Fruit fly (Drosophila melanogaster) whole organism, embryonic: ENCODE data around the gene CG18135.

Experiments used
- Antp ChIP-seq: fragments of 200-800 bp; sonication (Bioruptor generic); optimal IDR thresholded peaks from 3 replicates; lab custom pipeline; 2016; ENCODE audit warnings: missing biosample characterization, missing genetic modification characterization
- Asciz ChIP-seq: fragments of 200-800 bp; sonication (Bioruptor generic); optimal IDR thresholded peaks from 2 replicates; lab custom pipeline; 2017; ENCODE audit warnings: missing biosample characterization, mild to moderate bottlenecking, missing genetic modification characterization, missing genetic modification reagents
- Awh ChIP-seq: fragments of 200-800 bp; sonication (Bioruptor generic); IDR thresholded peaks from 2 replicates; pipeline ENCODE4, ENCODE4 v1.3.6; 2022; ENCODE audit warnings: missing biosample characterization, missing genetic modification characterization
- B-H1 ChIP-seq: fragments of 200-800 bp; sonication (Bioruptor generic); IDR thresholded peaks from 3 replicates; pipeline ENCODE4 v1.3.6; 2022; ENCODE audit warnings: missing biosample characterization, missing genetic modification characterization
- Blimp-1 ChIP-seq: fragments of 200-800 bp; sonication (Bioruptor generic); optimal IDR thresholded peaks from 3 replicates; lab custom pipeline; 2018; ENCODE audit warnings: missing biosample characterization, missing genetic modification characterization, mild to moderate bottlenecking, moderate library complexity, missing genetic modification reagents
- Bteb2 ChIP-seq: fragments of 200-800 bp; sonication (Bioruptor generic); optimal IDR thresholded peaks from 2 replicates; lab custom pipeline; 2016; ENCODE audit warnings: missing biosample characterization, missing genetic modification characterization
- CG14860 ChIP-seq: fragments of 200-800 bp; sonication (Bioruptor generic); IDR thresholded peaks from 3 replicates; pipeline ENCODE4 v1.3.6; 2022; ENCODE audit warnings: missing biosample characterization, missing genetic modification characterization; ENCODE audit not compliant: partially characterized antibody
- CG14965 ChIP-seq: fragments of 200-800 bp; sonication (Bioruptor generic); optimal IDR thresholded peaks from 2 replicates; lab custom pipeline; 2016; ENCODE audit warnings: missing biosample characterization, missing genetic modification characterization, borderline replicate concordance
- CG1602 ChIP-seq: fragments of 200-800 bp; sonication (Bioruptor generic); optimal IDR thresholded peaks from 3 replicates; lab custom pipeline; 2016; ENCODE audit warnings: missing biosample characterization, missing genetic modification characterization
- CG17186 ChIP-seq: fragments of 200-800 bp; sonication (Bioruptor generic); optimal IDR thresholded peaks from 3 replicates; lab custom pipeline; 2017; ENCODE audit warnings: missing biosample characterization, missing genetic modification reagents, missing genetic modification characterization
- CG18011 ChIP-seq: fragments of 200-800 bp; sonication (Bioruptor generic); optimal IDR thresholded peaks from 2 replicates; lab custom pipeline; 2017; ENCODE audit warnings: missing biosample characterization, missing genetic modification characterization, mild to moderate bottlenecking, moderate library complexity, missing genotype
- CG2202 ChIP-seq: fragments of 200-800 bp; sonication (Bioruptor generic); optimal IDR thresholded peaks from 2 replicates; lab custom pipeline; 2018; ENCODE audit warnings: missing biosample characterization, mild to moderate bottlenecking, missing genetic modification characterization
- CG31388 ChIP-seq: fragments of 200-800 bp; sonication (Bioruptor generic); optimal IDR thresholded peaks from 2 replicates; lab custom pipeline; 2016; ENCODE audit warnings: missing biosample characterization, missing genetic modification characterization
- CG32532 ChIP-seq: fragments of 200-800 bp; sonication (Bioruptor generic); IDR thresholded peaks from 2 replicates; pipeline ENCODE4 v1.3.6; 2022; ENCODE audit warnings: missing biosample characterization, missing genetic modification characterization
- CG33557 ChIP-seq: fragments of 200-800 bp; sonication (Bioruptor generic); optimal IDR thresholded peaks from 2 replicates; lab custom pipeline; 2019; ENCODE audit warnings: missing biosample characterization, mild to moderate bottlenecking, missing genetic modification characterization, moderate library complexity
- CG4707 ChIP-seq: fragments of 200-800 bp; sonication (Bioruptor generic); optimal IDR thresholded peaks from 2 replicates; lab custom pipeline; 2018; ENCODE audit warnings: missing biosample characterization, mild to moderate bottlenecking, missing genetic modification characterization, moderate library complexity
- CG5180 ChIP-seq: fragments of 200-800 bp; sonication (Bioruptor generic); optimal IDR thresholded peaks from 3 replicates; lab custom pipeline; 2017; ENCODE audit warnings: missing biosample characterization, missing genetic modification characterization, mild to moderate bottlenecking, moderate library complexity, missing genetic modification reagents
- CG6813 ChIP-seq: fragments of 200-800 bp; sonication (Bioruptor generic); optimal IDR thresholded peaks from 2 replicates; lab custom pipeline; 2017; ENCODE audit warnings: missing biosample characterization, missing genetic modification characterization, mild to moderate bottlenecking, moderate library complexity, missing genetic modification reagents
- CG7839 ChIP-seq: fragments of 200-800 bp; sonication (Bioruptor generic); optimal IDR thresholded peaks from 3 replicates; lab custom pipeline; 2018; ENCODE audit warnings: missing biosample characterization, mild to moderate bottlenecking, missing genetic modification characterization, moderate library complexity
- CG8924 ChIP-seq: fragments of 200-800 bp; optimal IDR thresholded peaks from 3 replicates; lab custom pipeline; 2019; ENCODE audit warnings: missing biosample characterization, mild to moderate bottlenecking, missing genetic modification characterization, moderate library complexity
- CG9609 ChIP-seq: fragments of 200-800 bp; sonication (Bioruptor generic); optimal IDR thresholded peaks from 3 replicates; lab custom pipeline; 2016; ENCODE audit warnings: missing biosample characterization, missing genetic modification characterization
- Fer2 ChIP-seq: fragments of 200-800 bp; sonication (Bioruptor generic); optimal IDR thresholded peaks from 2 replicates; lab custom pipeline; 2018; ENCODE audit warnings: missing biosample characterization, mild to moderate bottlenecking, missing genetic modification characterization, moderate library complexity
- HHEX ChIP-seq: fragments of 200-800 bp; sonication (Bioruptor generic); optimal IDR thresholded peaks from 3 replicates; lab custom pipeline; 2017; ENCODE audit warnings: missing biosample characterization, mild to moderate bottlenecking, missing genetic modification characterization, missing genetic modification reagents
- Hey ChIP-seq: fragments of 200-800 bp; sonication (Bioruptor generic); optimal IDR thresholded peaks from 3 replicates; lab custom pipeline; 2018; ENCODE audit warnings: missing biosample characterization, mild to moderate bottlenecking, missing genetic modification characterization
- Hmr ChIP-seq: fragments of 200-800 bp; sonication (Bioruptor generic); optimal IDR thresholded peaks from 3 replicates; lab custom pipeline; 2017; ENCODE audit warnings: mild to moderate bottlenecking, missing biosample characterization, missing genetic modification reagents, missing genetic modification characterization
- Optix ChIP-seq: fragments of 200-800 bp; sonication (Bioruptor generic); IDR thresholded peaks from 3 replicates; pipeline ENCODE4 v1.3.6; 2022; ENCODE audit warnings: missing biosample characterization, missing genetic modification characterization
- Rfx ChIP-seq: fragments of 200-800 bp; sonication (Bioruptor generic); IDR thresholded peaks from 2 replicates; pipeline ENCODE4 v1.3.6; 2022; ENCODE audit warnings: missing biosample characterization, missing genetic modification characterization
- Rx ChIP-seq: fragments of 200-800 bp; sonication (Bioruptor generic); IDR thresholded peaks from 2 replicates; pipeline ENCODE4 v1.3.6; 2022; ENCODE audit warnings: missing biosample characterization, missing genetic modification characterization
- Side ChIP-seq: fragments of 200-800 bp; sonication (Bioruptor generic); optimal IDR thresholded peaks from 2 replicates; lab custom pipeline; 2016; ENCODE audit warnings: missing biosample characterization, missing genetic modification characterization
- Spps ChIP-seq: fragments of 200-800 bp; sonication (Bioruptor generic); optimal IDR thresholded peaks from 2 replicates; lab custom pipeline; 2018; ENCODE audit warnings: missing biosample characterization, mild to moderate bottlenecking, missing genetic modification characterization
- ato ChIP-seq: fragments of 200-800 bp; sonication (Bioruptor generic); IDR thresholded peaks from 2 replicates; pipeline ENCODE4 v1.3.6; 2022; ENCODE audit warnings: missing biosample characterization, missing genetic modification characterization; ENCODE audit not compliant: partially characterized antibody
- bab2 ChIP-seq: fragments of 200-800 bp; sonication (Bioruptor generic); optimal IDR thresholded peaks from 2 replicates; lab custom pipeline; 2016; ENCODE audit warnings: missing biosample characterization, missing genetic modification characterization
- chif ChIP-seq, 2 experiments: fragments of 200-800 bp; sonication (Bioruptor generic); optimal IDR thresholded peaks; 3 replicates each; lab custom pipeline; 2016; ENCODE audit warnings: missing biosample characterization in 2 of 2, missing genetic modification characterization in 2 of 2
- ems ChIP-seq: fragments of 200-800 bp; sonication (Bioruptor generic); optimal IDR thresholded peaks from 3 replicates; lab custom pipeline; 2016; ENCODE audit warnings: missing biosample characterization, missing genetic modification characterization
- fd96Cb ChIP-seq: fragments of 200-800 bp; sonication (Bioruptor generic); optimal IDR thresholded peaks from 2 replicates; lab custom pipeline; 2018; ENCODE audit warnings: missing biosample characterization, mild to moderate bottlenecking, missing genetic modification characterization, moderate library complexity
- h ChIP-seq: fragments of >200 bp; optimal IDR thresholded peaks from 2 replicates; lab custom pipeline; 2017
- hb ChIP-seq: fragments of 200-800 bp; sonication (Bioruptor generic); IDR thresholded peaks from 3 replicates; pipeline ENCODE4 v1.3.6; 2022; ENCODE audit warnings: missing biosample characterization, missing genetic modification characterization; ENCODE audit not compliant: partially characterized antibody
- ind ChIP-seq: fragments of 200-800 bp; sonication (Bioruptor generic); optimal IDR thresholded peaks from 3 replicates; lab custom pipeline; 2016; ENCODE audit warnings: missing biosample characterization, missing genetic modification characterization
- insv ChIP-seq, 2 experiments: fragments of 200-800 bp; sonication (Bioruptor generic); optimal IDR thresholded peaks; 3 replicates each; lab custom pipeline; 2016 to 2018; ENCODE audit warnings: missing biosample characterization in 2 of 2, missing genetic modification characterization in 2 of 2
- pho ChIP-seq: fragments of 200-800 bp; sonication (Bioruptor generic); optimal IDR thresholded peaks from 2 replicates; lab custom pipeline; 2016; ENCODE audit warnings: missing biosample characterization, missing genetic modification characterization
- pros ChIP-seq: fragments of 200-800 bp; sonication (Bioruptor generic); optimal IDR thresholded peaks from 3 replicates; lab custom pipeline; 2019; ENCODE audit warnings: missing biosample characterization, mild to moderate bottlenecking, missing genetic modification characterization, moderate library complexity
- pzg ChIP-seq: fragments of 200-800 bp; sonication (Bioruptor generic); optimal IDR thresholded peaks from 3 replicates; lab custom pipeline; 2018; ENCODE audit warnings: missing biosample characterization, mild to moderate bottlenecking, missing genetic modification characterization, moderate library complexity
- rib ChIP-seq: fragments of 200-800 bp; sonication (Bioruptor generic); IDR thresholded peaks from 2 replicates; pipeline ENCODE4 v1.3.6; 2022; ENCODE audit warnings: missing biosample characterization, missing genetic modification characterization
- run ChIP-seq: fragments of 200-800 bp; sonication (Bioruptor generic); optimal IDR thresholded peaks from 3 replicates; lab custom pipeline; 2018; ENCODE audit warnings: missing biosample characterization, mild to moderate bottlenecking, missing genetic modification characterization
- sima ChIP-seq: fragments of 200-800 bp; sonication (Bioruptor generic); optimal IDR thresholded peaks from 2 replicates; lab custom pipeline; 2016; ENCODE audit warnings: missing biosample characterization, missing genetic modification characterization
- sug ChIP-seq: fragments of 200-800 bp; optimal IDR thresholded peaks from 2 replicates; lab custom pipeline; 2019; ENCODE audit warnings: missing biosample characterization, mild to moderate bottlenecking, missing genetic modification characterization, moderate library complexity
- tll ChIP-seq, 2 experiments: fragments of 200-800 bp in 1 of 2; fragments of >200 bp in 1 of 2; sonication (Bioruptor generic) in 1 of 2; optimal IDR thresholded peaks; 2 replicates each; lab custom pipeline; 2017 to 2019; ENCODE audit warnings: missing biosample characterization in 2 of 2, missing genetic modification characterization in 2 of 2, mild to moderate bottlenecking in 1 of 2, moderate library complexity in 1 of 2
- tup ChIP-seq: fragments of 200-800 bp; sonication (Bioruptor generic); optimal IDR thresholded peaks from 2 replicates; lab custom pipeline; 2016; ENCODE audit warnings: missing biosample characterization, mild to moderate bottlenecking, missing genetic modification characterization, moderate library complexity
- tx ChIP-seq: fragments of 200-800 bp; sonication (Bioruptor generic); optimal IDR thresholded peaks from 2 replicates; lab custom pipeline; 2016; ENCODE audit warnings: missing biosample characterization, missing genetic modification characterization
- zen ChIP-seq: fragments of 200-800 bp; sonication (Bioruptor generic); optimal IDR thresholded peaks from 3 replicates; lab custom pipeline; 2018; ENCODE audit warnings: missing biosample characterization, mild to moderate bottlenecking, missing genetic modification characterization, moderate library complexity

Gene CG18135

dm6 chr3L:19024800-19025199, 26.7 kb upstream of the CG18135 start (continued):
- TF ChIP-seq CG8924 (tag; lab: Kevin White, UChicago) = peak; percentile 85
- peak; percentile 16 for TF ChIP-seq Hmr
- TF ChIP-seq bab2 (GFP tag; lab: Kevin White, UChicago) = peak; percentile 75
- peak in 1 of 2 experiments; percentile 1 for TF ChIP-seq insv (GFP tag; optimal IDR thresholded peaks at IDR 0.05; lab: Kevin White, UChicago)
- TF ChIP-seq tup = peak; percentile 50
- TF ChIP-seq rib (GFP tag; lab: Robert Waterston, UW) = no peak
- no peak for TF ChIP-seq pzg (GFP tag; lab: Kevin White, UChicago)
- peak; percentile 73 for TF ChIP-seq ems (GFP tag; lab: Kevin White, UChicago)
- no peak for TF ChIP-seq h (lab: Kevin White, UChicago)
- TF ChIP-seq hb (GFP tag; lab: Robert Waterston, UW) = no peak
- peak; percentile 34 for TF ChIP-seq Bteb2 (GFP tag; lab: Kevin White, UChicago)
- peak; percentile 73 for TF ChIP-seq CG6813 (GFP tag; lab: Kevin White, UChicago)
- no peak for TF ChIP-seq CG18011 (GFP tag; lab: Kevin White, UChicago)
- TF ChIP-seq pros (GFP tag; lab: Kevin White, UChicago) = no peak
- TF ChIP-seq CG17186 (GFP tag; lab: Kevin White, UChicago) = no peak
- TF ChIP-seq sug (tag; lab: Kevin White, UChicago) = peak; percentile 21
- no peak for TF ChIP-seq ato (GFP tag; lab: Robert Waterston, UW)
- TF ChIP-seq Antp (GFP tag; lab: Kevin White, UChicago) = peak; percentile 57
- TF ChIP-seq Rfx (GFP tag; lab: Robert Waterston, UW) = peak; percentile 64
- no peak for TF ChIP-seq run (tag; lab: Kevin White, UChicago)
- peak; percentile 74; the same call in 1 of the 2 replicates for TF ChIP-seq CG32532 (GFP tag; lab: Robert Waterston, UW)
- TF ChIP-seq sima (GFP tag; lab: Kevin White, UChicago) = no peak
- TF ChIP-seq Rx (GFP tag; lab: Robert Waterston, UW) = peak; percentile 79
- TF ChIP-seq Asciz (GFP tag; lab: Kevin White, UChicago) = peak; percentile 80
- no peak for TF ChIP-seq tll (GFP tag; optimal IDR thresholded peaks at IDR 0.05; lab: Kevin White, UChicago)
- TF ChIP-seq zen = peak; percentile 53
- TF ChIP-seq Fer2 = no peak
- peak; percentile 83 for TF ChIP-seq Optix (GFP tag; lab: Robert Waterston, UW)
- peak; percentile 50 for TF ChIP-seq tx (GFP tag; lab: Kevin White, UChicago)
- TF ChIP-seq CG9609 (GFP tag; lab: Kevin White, UChicago) = peak; percentile 83
- TF ChIP-seq CG14860 = no peak
- peak; percentile 70 for TF ChIP-seq CG2202
- no peak for TF ChIP-seq CG31388 (GFP tag; lab: Kevin White, UChicago)
- peak; percentile 74 to 86 for TF ChIP-seq chif (GFP tag; optimal IDR thresholded peaks at IDR 0.05; lab: Kevin White, UChicago)
- TF ChIP-seq CG14965 (GFP tag; lab: Kevin White, UChicago) = peak; percentile 66
- TF ChIP-seq ind (GFP tag; lab: Kevin White, UChicago) = peak; percentile 71
- peak; percentile 81 for TF ChIP-seq CG7839
- peak; percentile 34 for TF ChIP-seq pho
- peak; percentile 77; the same call in 1 of the 2 replicates for TF ChIP-seq Awh
- TF ChIP-seq Hey = no peak
- peak; percentile 79 for TF ChIP-seq Spps
- peak; percentile 75 for TF ChIP-seq HHEX (GFP tag; lab: Kevin White, UChicago)
- peak; percentile 54 for TF ChIP-seq CG5180 (GFP tag; lab: Kevin White, UChicago)
- TF ChIP-seq B-H1 (GFP tag; lab: Robert Waterston, UW) = peak; percentile 71
- peak; percentile 58 for TF ChIP-seq CG1602 (GFP tag; lab: Kevin White, UChicago)
- peak; percentile 79 for TF ChIP-seq Blimp-1 (GFP tag; lab: Kevin White, UChicago)
- TF ChIP-seq Side = peak; percentile 71
- TF ChIP-seq CG4707 (GFP tag; lab: Kevin White, UChicago) = peak; percentile 63
- peak; percentile 73 for TF ChIP-seq CG33557 (GFP tag; lab: Kevin White, UChicago)
- TF ChIP-seq fd96Cb (tag; lab: Kevin White, UChicago) = peak; percentile 64
